Fruit fly (Drosophila melanogaster) whole organism, embryonic: ENCODE measurements around the gene Capr.
A peak's percentile ranks its signal among the peaks of the same experiment; 100 is the strongest.

Experiments
- Asciz ChIP-seq: fragments of 200-800 bp; sonication (Bioruptor generic); optimal IDR thresholded peaks from 2 replicates; lab custom pipeline; 2017; ENCODE audit warnings: missing biosample characterization, mild to moderate bottlenecking, missing genetic modification characterization, missing genetic modification reagents
- CG10462 ChIP-seq: fragments of 200-800 bp; sonication (Bioruptor generic); optimal IDR thresholded peaks from 2 replicates; lab custom pipeline; 2016; ENCODE audit warnings: missing biosample characterization, missing genetic modification characterization
- CG11696 ChIP-seq: fragments of 200-800 bp; sonication (Bioruptor generic); IDR thresholded peaks from 2 replicates; pipeline ENCODE4 v1.3.6; 2022; ENCODE audit warnings: missing biosample characterization, missing genetic modification characterization
- CG12236 ChIP-seq: fragments of 200-800 bp; sonication (Bioruptor generic); optimal IDR thresholded peaks from 2 replicates; lab custom pipeline; 2016; ENCODE audit warnings: missing biosample characterization, missing genetic modification characterization
- CG12391 ChIP-seq: fragments of 200-800 bp; sonication (Bioruptor generic); optimal IDR thresholded peaks from 3 replicates; lab custom pipeline; 2018; ENCODE audit warnings: missing biosample characterization, mild to moderate bottlenecking, missing genetic modification characterization, moderate library complexity
- CG13296 ChIP-seq: fragments of 200-800 bp; sonication (Bioruptor generic); optimal IDR thresholded peaks from 3 replicates; lab custom pipeline; 2018; ENCODE audit warnings: missing biosample characterization, mild to moderate bottlenecking, missing genetic modification characterization
- CG13775 ChIP-seq: fragments of 200-800 bp; sonication (Bioruptor generic); optimal IDR thresholded peaks from 3 replicates; lab custom pipeline; 2017; ENCODE audit warnings: missing biosample characterization, mild to moderate bottlenecking, missing genetic modification characterization
- CG14441 ChIP-seq: fragments of 200-800 bp; sonication (Bioruptor generic); IDR thresholded peaks from 2 replicates; pipeline ENCODE4 v1.3.6; 2022; ENCODE audit warnings: missing biosample characterization, missing genetic modification characterization
- CG14860 ChIP-seq: fragments of 200-800 bp; sonication (Bioruptor generic); IDR thresholded peaks from 3 replicates; pipeline ENCODE4 v1.3.6; 2022; ENCODE audit warnings: missing biosample characterization, missing genetic modification characterization; ENCODE audit not compliant: partially characterized antibody
- CG1603 ChIP-seq: fragments of 200-800 bp; sonication (Bioruptor generic); optimal IDR thresholded peaks from 2 replicates; lab custom pipeline; 2019; ENCODE audit warnings: missing biosample characterization, mild to moderate bottlenecking, missing genetic modification characterization, moderate library complexity
- CG16815 ChIP-seq: fragments of 200-800 bp; sonication (Bioruptor generic); optimal IDR thresholded peaks from 3 replicates; lab custom pipeline; 2017; ENCODE audit warnings: missing biosample characterization, mild to moderate bottlenecking, missing genetic modification characterization
- CG17802 ChIP-seq: fragments of 200-800 bp; sonication (Bioruptor generic); optimal IDR thresholded peaks from 2 replicates; lab custom pipeline; 2018; ENCODE audit warnings: missing biosample characterization, mild to moderate bottlenecking, missing genetic modification characterization, moderate library complexity
- CG30020 ChIP-seq: fragments of 200-800 bp; optimal IDR thresholded peaks from 2 replicates; lab custom pipeline; 2019; ENCODE audit warnings: missing biosample characterization, mild to moderate bottlenecking, missing genetic modification characterization, moderate library complexity
- CG31388 ChIP-seq: fragments of 200-800 bp; sonication (Bioruptor generic); optimal IDR thresholded peaks from 2 replicates; lab custom pipeline; 2016; ENCODE audit warnings: missing biosample characterization, missing genetic modification characterization
- CG4282 ChIP-seq: fragments of 200-800 bp; sonication (Bioruptor generic); optimal IDR thresholded peaks from 2 replicates; lab custom pipeline; 2016; ENCODE audit warnings: missing biosample characterization, missing genetic modification characterization
- CG4854 ChIP-seq: fragments of 200-800 bp; sonication (Bioruptor generic); optimal IDR thresholded peaks from 2 replicates; lab custom pipeline; 2016; ENCODE audit warnings: missing biosample characterization, missing genetic modification characterization, inconsistent platforms
- CG6175 ChIP-seq: fragments of 200-800 bp; sonication (Bioruptor generic); IDR thresholded peaks from 3 replicates; pipeline ENCODE4 v1.3.6; 2022; ENCODE audit warnings: missing biosample characterization, missing genetic modification characterization
- CG6272 ChIP-seq: fragments of 200-800 bp; sonication (Bioruptor generic); IDR thresholded peaks from 2 replicates; pipeline ENCODE4 v1.3.6; 2022; ENCODE audit warnings: missing biosample characterization, missing genetic modification characterization
- CG7839 ChIP-seq: fragments of 200-800 bp; sonication (Bioruptor generic); optimal IDR thresholded peaks from 3 replicates; lab custom pipeline; 2018; ENCODE audit warnings: missing biosample characterization, mild to moderate bottlenecking, missing genetic modification characterization, moderate library complexity
- CG9727 ChIP-seq: fragments of 200-800 bp; sonication (Bioruptor generic); optimal IDR thresholded peaks from 3 replicates; lab custom pipeline; 2017; ENCODE audit warnings: missing biosample characterization, mild to moderate bottlenecking, missing genetic modification characterization
- CG9932 ChIP-seq: fragments of 200-800 bp; sonication (Bioruptor generic); IDR thresholded peaks from 2 replicates; pipeline ENCODE4 v1.3.6; 2022; ENCODE audit warnings: missing biosample characterization, missing genetic modification characterization
- Dip2 ChIP-seq: fragments of 200-800 bp; sonication (Bioruptor generic); IDR thresholded peaks from 2 replicates; pipeline ENCODE4 v1.3.6; 2022; ENCODE audit warnings: missing biosample characterization, missing genetic modification characterization
- Dll ChIP-seq: fragments of 200-800 bp; sonication (Bioruptor generic); IDR thresholded peaks from 4 replicates; pipeline ENCODE4 v1.3.6; 2022; ENCODE audit warnings: missing biosample characterization, missing genetic modification characterization; ENCODE audit not compliant: partially characterized antibody
- E2f2 ChIP-seq: fragments of 200-800 bp; sonication (Bioruptor generic); IDR thresholded peaks from 2 replicates; pipeline ENCODE4 v1.3.6; 2022; ENCODE audit warnings: missing biosample characterization, missing genetic modification characterization
- Fer2 ChIP-seq: fragments of 200-800 bp; sonication (Bioruptor generic); optimal IDR thresholded peaks from 2 replicates; lab custom pipeline; 2018; ENCODE audit warnings: missing biosample characterization, mild to moderate bottlenecking, missing genetic modification characterization, moderate library complexity
- HHEX ChIP-seq: fragments of 200-800 bp; sonication (Bioruptor generic); optimal IDR thresholded peaks from 3 replicates; lab custom pipeline; 2017; ENCODE audit warnings: missing biosample characterization, mild to moderate bottlenecking, missing genetic modification characterization, missing genetic modification reagents
- HLH4C ChIP-seq: fragments of 200-800 bp; sonication (Bioruptor generic); IDR thresholded peaks from 3 replicates; pipeline ENCODE4 v1.3.6; 2022; ENCODE audit warnings: missing biosample characterization, missing genetic modification characterization; ENCODE audit not compliant: partially characterized antibody
- Hr51 ChIP-seq, 2 experiments: fragments of 200-800 bp; sonication (Bioruptor generic); optimal IDR thresholded peaks; 2 replicates in 1 of 2; 3 replicates in 1 of 2; lab custom pipeline; 2016 to 2018; ENCODE audit warnings: missing biosample characterization in 2 of 2, missing genetic modification characterization in 2 of 2, mild to moderate bottlenecking in 1 of 2, moderate library complexity in 1 of 2
- Hsf ChIP-seq: fragments of 200-800 bp; sonication (Bioruptor generic); optimal IDR thresholded peaks from 3 replicates; lab custom pipeline; 2016; ENCODE audit warnings: missing biosample characterization, missing genetic modification characterization
- Jarid2 ChIP-seq: fragments of 200-800 bp; sonication (Bioruptor generic); optimal IDR thresholded peaks from 3 replicates; lab custom pipeline; 2017; ENCODE audit warnings: mild to moderate bottlenecking, missing biosample characterization, missing genetic modification reagents, missing genetic modification characterization
- NC2α ChIP-seq: fragments of 200-800 bp; sonication (Bioruptor generic); optimal IDR thresholded peaks from 2 replicates; lab custom pipeline; 2016; ENCODE audit warnings: missing biosample characterization, missing genetic modification characterization
- NfI ChIP-seq: fragments of 200-800 bp; sonication (Bioruptor generic); optimal IDR thresholded peaks from 3 replicates; lab custom pipeline; 2018; ENCODE audit warnings: missing biosample characterization, mild to moderate bottlenecking, missing genetic modification characterization, moderate library complexity
- Poxn ChIP-seq: fragments of 200-800 bp; sonication (Bioruptor generic); IDR thresholded peaks from 2 replicates; pipeline ENCODE4 v1.3.6; 2022; ENCODE audit warnings: missing biosample characterization, missing genetic modification characterization
- Scr ChIP-seq: fragments of 200-800 bp; sonication (Bioruptor generic); IDR thresholded peaks from 2 replicates; pipeline ENCODE4 v1.3.6; 2022; ENCODE audit warnings: missing biosample characterization, missing genetic modification characterization; ENCODE audit not compliant: partially characterized antibody
- Tbp ChIP-seq: fragments of >200 bp; optimal IDR thresholded peaks from 2 replicates; lab custom pipeline; 2018; ENCODE audit warnings: missing biosample characterization, missing genetic modification characterization
- al ChIP-seq: fragments of 200-800 bp; sonication (Bioruptor generic); IDR thresholded peaks from 2 replicates; pipeline ENCODE4 v1.3.6; 2022; ENCODE audit warnings: missing biosample characterization, missing genetic modification characterization
- ara ChIP-seq: fragments of 200-800 bp; sonication (Bioruptor generic); IDR thresholded peaks from 2 replicates; pipeline ENCODE4 v1.3.6; 2022; ENCODE audit warnings: missing biosample characterization, missing genetic modification characterization
- az2 ChIP-seq: fragments of 200-800 bp; sonication (Bioruptor generic); optimal IDR thresholded peaks from 3 replicates; lab custom pipeline; 2016; ENCODE audit warnings: missing biosample characterization, missing genetic modification characterization
- cas ChIP-seq: fragments of 200-800 bp; sonication (Bioruptor generic); IDR thresholded peaks from 2 replicates; pipeline ENCODE4 v1.3.6; 2022; ENCODE audit warnings: missing biosample characterization, missing genetic modification characterization
- chif ChIP-seq, 2 experiments: fragments of 200-800 bp; sonication (Bioruptor generic); optimal IDR thresholded peaks; 3 replicates each; lab custom pipeline; 2016; ENCODE audit warnings: missing biosample characterization in 2 of 2, missing genetic modification characterization in 2 of 2
- exex ChIP-seq: fragments of 200-800 bp; sonication (Bioruptor generic); optimal IDR thresholded peaks from 4 replicates; lab custom pipeline; 2018; ENCODE audit warnings: missing biosample characterization, mild to moderate bottlenecking, missing genetic modification characterization, moderate library complexity
- grau ChIP-seq: fragments of 200-800 bp; optimal IDR thresholded peaks from 3 replicates; lab custom pipeline; 2019; ENCODE audit warnings: missing biosample characterization, mild to moderate bottlenecking, missing genetic modification characterization, moderate library complexity
- hb ChIP-seq: fragments of 200-800 bp; sonication (Bioruptor generic); IDR thresholded peaks from 3 replicates; pipeline ENCODE4 v1.3.6; 2022; ENCODE audit warnings: missing biosample characterization, missing genetic modification characterization; ENCODE audit not compliant: partially characterized antibody
- hth ChIP-seq: fragments of >200 bp; optimal IDR thresholded peaks from 2 replicates; lab custom pipeline; 2017; ENCODE audit warnings: inconsistent platforms
- org-1 ChIP-seq: fragments of 200-800 bp; sonication (Bioruptor generic); optimal IDR thresholded peaks from 2 replicates; lab custom pipeline; 2017; ENCODE audit warnings: missing biosample characterization, missing genetic modification characterization
- pb ChIP-seq: fragments of 200-800 bp; sonication (Bioruptor generic); optimal IDR thresholded peaks from 3 replicates; lab custom pipeline; 2016; ENCODE audit warnings: missing biosample characterization, missing genetic modification characterization
- ranshi ChIP-seq: fragments of 200-800 bp; sonication (Bioruptor generic); IDR thresholded peaks from 2 replicates; pipeline ENCODE4 v1.3.6; 2022; ENCODE audit warnings: missing biosample characterization, missing genetic modification characterization
- twi ChIP-seq: fragments of 200-800 bp; optimal IDR thresholded peaks from 2 replicates; lab custom pipeline; 2019; ENCODE audit warnings: missing biosample characterization, mild to moderate bottlenecking, missing genetic modification characterization, moderate library complexity
- vnd ChIP-seq: fragments of 200-800 bp; sonication (Bioruptor generic); IDR thresholded peaks from 3 replicates; pipeline ENCODE4 v1.3.6; 2022; ENCODE audit warnings: missing biosample characterization, missing genetic modification characterization; ENCODE audit not compliant: partially characterized antibody
- wek ChIP-seq: fragments of 200-800 bp; sonication (Bioruptor generic); optimal IDR thresholded peaks from 3 replicates; lab custom pipeline; 2018; ENCODE audit warnings: missing biosample characterization, mild to moderate bottlenecking, missing genetic modification characterization, moderate library complexity

Gene Capr

dm6 chr3L:18675363-18675866 is 2.3 kb upstream of the Capr start, which contains the start of the genes GNBP2 and GNBP1 (continued):
- TF ChIP-seq Fer2 (tag; lab: Kevin White, UChicago) = no peak
- TF ChIP-seq CG17802 (tag; lab: Kevin White, UChicago) = no peak
- TF ChIP-seq grau (tag; lab: Kevin White, UChicago) = peak; percentile 44
- no peak for TF ChIP-seq cas (GFP tag; lab: Robert Waterston, UW)
- TF ChIP-seq CG12236 = no peak
- TF ChIP-seq CG30020 (tag; lab: Kevin White, UChicago) = no peak
- TF ChIP-seq Asciz (GFP tag; lab: Kevin White, UChicago) = peak; percentile 32
- no peak for TF ChIP-seq CG6175
- TF ChIP-seq Dll (GFP tag; lab: Robert Waterston, UW) = no peak
- TF ChIP-seq CG6272 (GFP tag; lab: Robert Waterston, UW) = peak; percentile 37; the same call in 1 of the 2 replicates
- TF ChIP-seq pb (GFP tag; lab: Kevin White, UChicago) = no peak
- peak; percentile 13; the same call in 1 of the 2 replicates for TF ChIP-seq E2f2 (GFP tag; lab: Robert Waterston, UW)
- TF ChIP-seq CG13296 (GFP tag; lab: Kevin White, UChicago) = peak; percentile 48
- TF ChIP-seq hth (lab: Kevin White, UChicago) = no peak
- TF ChIP-seq CG31388 (GFP tag; lab: Kevin White, UChicago) = no peak
- TF ChIP-seq CG11696 (GFP tag; lab: Robert Waterston, UW) = peak; percentile 43; the same call in 1 of the 2 replicates
- peak; percentile 16 for TF ChIP-seq org-1 (GFP tag; lab: Kevin White, UChicago)
- no peak for TF ChIP-seq wek
- no peak for TF ChIP-seq NC2α (GFP tag; lab: Kevin White, UChicago)
- TF ChIP-seq CG14441 (GFP tag; lab: Robert Waterston, UW) = peak; percentile 54
- TF ChIP-seq CG14860 (GFP tag; lab: Robert Waterston, UW) = no peak
- TF ChIP-seq CG16815 (GFP tag; lab: Kevin White, UChicago) = no peak
- TF ChIP-seq exex (tag; lab: Kevin White, UChicago) = peak; percentile 10
- no peak for TF ChIP-seq CG4854 (GFP tag; lab: Kevin White, UChicago)
- TF ChIP-seq vnd (GFP tag; lab: Robert Waterston, UW) = no peak
- no peak for TF ChIP-seq Dip2 (GFP tag; lab: Robert Waterston, UW)
- no peak for TF ChIP-seq Tbp (GFP tag; lab: Kevin White, UChicago)
- TF ChIP-seq HHEX (GFP tag; lab: Kevin White, UChicago) = peak; percentile 55
- TF ChIP-seq CG1603 (tag; lab: Kevin White, UChicago) = no peak
- TF ChIP-seq CG7839 (tag; lab: Kevin White, UChicago) = peak; percentile 78
- no peak for TF ChIP-seq hb (GFP tag; lab: Robert Waterston, UW)
- peak; percentile 43; the same call in 1 of the 2 replicates for TF ChIP-seq CG9932
- no peak for TF ChIP-seq Hsf (GFP tag; lab: Kevin White, UChicago)
- TF ChIP-seq al (GFP tag; lab: Robert Waterston, UW) = peak; percentile 46; the same call in 1 of the 2 replicates
- peak; percentile 72 for TF ChIP-seq CG12391
- TF ChIP-seq Hr51 (GFP tag; optimal IDR thresholded peaks at IDR 0.05; lab: Kevin White, UChicago) = peak in 1 of 2 experiments; percentile 78
- TF ChIP-seq twi = no peak
- peak; percentile 72 for TF ChIP-seq ranshi (GFP tag; lab: Robert Waterston, UW)
- TF ChIP-seq az2 (GFP tag; lab: Kevin White, UChicago) = peak; percentile 19
- peak; percentile 0 for TF ChIP-seq NfI (GFP tag; lab: Kevin White, UChicago)
- TF ChIP-seq Scr = no peak
- TF ChIP-seq Poxn (GFP tag; lab: Robert Waterston, UW) = no peak
- TF ChIP-seq CG13775 = peak; percentile 18
- peak; percentile 12 for TF ChIP-seq CG10462
- no peak for TF ChIP-seq HLH4C (GFP tag; lab: Robert Waterston, UW)
- no peak for TF ChIP-seq ara
- no peak for TF ChIP-seq CG4282 (GFP tag; lab: Kevin White, UChicago)
- no peak for TF ChIP-seq chif (GFP tag; optimal IDR thresholded peaks at IDR 0.05; lab: Kevin White, UChicago)
- no peak for TF ChIP-seq Jarid2 (GFP tag; lab: Kevin White, UChicago)
- peak; percentile 39 for TF ChIP-seq CG9727 (GFP tag; lab: Kevin White, UChicago)
